Worm (Caenorhabditis elegans): Measurements from ENCODE around the gene F14F9.4.

DNA sequence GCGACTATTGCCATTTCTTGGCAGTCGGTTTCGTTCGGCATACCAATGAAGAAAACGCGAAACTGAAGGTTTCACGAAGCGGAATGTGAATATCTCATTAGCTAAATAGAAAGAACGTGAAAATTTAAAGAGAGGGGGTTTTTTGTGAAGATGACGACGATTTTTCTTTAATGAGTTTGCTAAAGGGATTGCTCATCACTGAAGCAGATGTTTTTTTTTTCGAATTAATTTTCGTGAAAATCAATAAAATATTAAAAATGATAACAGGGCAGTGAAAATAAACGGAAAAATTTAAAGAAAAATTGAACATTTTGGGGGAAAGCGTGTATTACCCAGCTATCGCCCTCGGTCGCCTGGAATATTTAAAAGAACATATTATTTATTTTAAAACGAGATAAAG lies 24.7 kb upstream of the F14F9.4 start, which contains the start of gene srab-3:
- TF ChIP-seq nhr-6 (tag; optimal IDR thresholded peaks at IDR 0.05), result no peak
- TF ChIP-seq nhr-10 (tag; optimal IDR thresholded peaks at IDR 0.05), result no peak
- no peak for TF ChIP-seq nhr-77 (tag; optimal IDR thresholded peaks at IDR 0.05)
- no peak for TF ChIP-seq mdl-1 (tag; optimal IDR thresholded peaks at IDR 0.05)
- no peak for TF ChIP-seq elt-1 (tag; optimal IDR thresholded peaks at IDR 0.05)
- no peak for TF ChIP-seq nhr-129 (tag; optimal IDR thresholded peaks at IDR 0.05)
- no peak for TF ChIP-seq elt-3 (tag; optimal IDR thresholded peaks at IDR 0.05)
- no peak for TF ChIP-seq R02D3.7 (tag; optimal IDR thresholded peaks at IDR 0.05)
- no peak for TF ChIP-seq sma-3 (GFP tag; optimal IDR thresholded peaks at IDR 0.05)
- no peak for TF ChIP-seq nhr-25 (tag; optimal IDR thresholded peaks at IDR 0.05)
- TF ChIP-seq ztf-11 (tag; optimal IDR thresholded peaks at IDR 0.05), result no peak
- TF ChIP-seq nhr-237 (tag; optimal IDR thresholded peaks at IDR 0.05), result no peak
- no peak for TF ChIP-seq ZK546.5 (tag; optimal IDR thresholded peaks at IDR 0.05)
- no peak for TF ChIP-seq snpc-4 (tag; optimal IDR thresholded peaks at IDR 0.05)
